Worm (Caenorhabditis elegans) whole organism, L4 larva: ENCODE data around the gene C52E4.12.
A peak's percentile ranks its signal among the peaks of the same experiment; 100 is the strongest.
"Not testable (repeated sequence)": the region's sequence is repeated elsewhere in the genome, so short reads cannot be mapped to it uniquely, and the experiment has no call there.

ENCODE experiments used
- F26F4.8 ChIP-seq: fragments of 200-800 bp; sonication (Bioruptor generic); conservative IDR thresholded peaks from 2 replicates; pipeline ENCODE4 v1.3.6; 2022; ENCODE audit warnings: missing genetic modification characterization, missing compliant biosample characterization
- F37D6.2 ChIP-seq: sonication (generic microtip); optimal IDR thresholded peaks from 2 replicates; lab custom pipeline; 2016; ENCODE audit warnings: mild to moderate bottlenecking, missing genetic modification characterization, missing compliant biosample characterization
- F44E2.7 ChIP-seq: fragments of 200-800 bp; sonication (Bioruptor generic); IDR thresholded peaks from 2 replicates; pipeline ENCODE4 v2.1.2; 2022; ENCODE audit warnings: missing genetic modification characterization, missing compliant biosample characterization
- F49E8.2 ChIP-seq: sonication (generic microtip); optimal IDR thresholded peaks from 2 replicates; lab custom pipeline; 2016; ENCODE audit warnings: missing compliant biosample characterization, mild to moderate bottlenecking, missing genetic modification characterization, borderline replicate concordance
- R02D3.7 ChIP-seq: fragments of 150-350 bp; sonication (generic microtip); optimal IDR thresholded peaks from 3 replicates; lab custom pipeline; 2014; ENCODE audit warnings: missing biosample characterization, missing genetic modification characterization
- T26A8.4 ChIP-seq: fragments of 200-800 bp; sonication (Bioruptor generic); IDR thresholded peaks from 2 replicates; pipeline ENCODE4 v1.3.6; 2022; ENCODE audit warnings: missing genetic modification characterization, missing compliant biosample characterization
- Y48G9A.11 ChIP-seq: fragments of 200-800 bp; sonication (Bioruptor generic); IDR thresholded peaks from 2 replicates; pipeline ENCODE4 v1.3.6; 2022; ENCODE audit warnings: missing genetic modification reagents, missing genetic modification characterization, missing compliant biosample characterization
- Y75B8A.6 ChIP-seq: fragments of 200-800 bp; sonication (Bioruptor generic); IDR thresholded peaks from 2 replicates; pipeline ENCODE4 v1.3.6; 2022; ENCODE audit warnings: missing genetic modification reagents, missing genetic modification characterization, missing compliant biosample characterization
- aha-1 ChIP-seq: fragments of 150-350 bp; peaks from one replicate; lab custom pipeline; 2014; ENCODE audit warnings: missing biosample characterization, missing genetic modification characterization
- ceh-20 ChIP-seq: fragments of 200-800 bp; sonication (Bioruptor generic); IDR thresholded peaks from 2 replicates; pipeline ENCODE4 v1.3.6; 2022; ENCODE audit warnings: missing genetic modification reagents, missing genetic modification characterization, missing compliant biosample characterization
- ceh-44 ChIP-seq: fragments of 200-800 bp; sonication (Bioruptor generic); IDR thresholded peaks from 2 replicates; pipeline ENCODE4 v1.3.6; 2022; ENCODE audit warnings: missing genetic modification reagents, missing genetic modification characterization, missing compliant biosample characterization
- ceh-82 ChIP-seq: sonication (generic microtip); optimal IDR thresholded peaks from 2 replicates; lab custom pipeline; 2017; ENCODE audit warnings: missing biosample characterization, missing genetic modification characterization
- cey-2 ChIP-seq: sonication (generic microtip); optimal IDR thresholded peaks from 3 replicates; lab custom pipeline; 2017; ENCODE audit warnings: missing genetic modification characterization, mild to moderate bottlenecking, missing compliant biosample characterization, antibody characterized with exemption, borderline replicate concordance; ENCODE audit not compliant: insufficient read depth
- ctbp-1 ChIP-seq: fragments of 200-800 bp; sonication (Bioruptor generic); IDR thresholded peaks from 2 replicates; pipeline ENCODE4 v1.3.6; 2022; ENCODE audit warnings: missing genetic modification reagents, missing genetic modification characterization, missing compliant biosample characterization
- daf-16 ChIP-seq, 3 experiments: sonication (generic microtip); optimal IDR thresholded peaks; 2 replicates each; lab custom pipeline; 2016 to 2017; ENCODE audit warnings: missing genetic modification characterization in 3 of 3, missing genetic modification reagents in 3 of 3, mild to moderate bottlenecking in 2 of 3, missing compliant biosample characterization in 2 of 3, missing biosample characterization in 1 of 3, moderate library complexity in 1 of 3
- daf-8 ChIP-seq: fragments of 200-800 bp; sonication (Bioruptor generic); IDR thresholded peaks from 2 replicates; pipeline ENCODE4 v1.3.6; 2022; ENCODE audit warnings: missing genetic modification characterization, missing compliant biosample characterization
- dmd-8 ChIP-seq: fragments of 200-800 bp; sonication (Bioruptor generic); IDR thresholded peaks from 2 replicates; pipeline ENCODE4 v1.3.6; 2022; ENCODE audit warnings: missing genetic modification characterization, missing compliant biosample characterization
- dmd-9 ChIP-seq: fragments of 200-800 bp; sonication (Bioruptor generic); IDR thresholded peaks from 2 replicates; pipeline ENCODE4 v1.3.6; 2022; ENCODE audit warnings: missing genetic modification reagents, missing genetic modification characterization, missing compliant biosample characterization
- duxl-1 ChIP-seq: sonication (generic microtip); optimal IDR thresholded peaks from 2 replicates; lab custom pipeline; 2016; ENCODE audit warnings: mild to moderate bottlenecking, missing genetic modification characterization, moderate library complexity, missing compliant biosample characterization; ENCODE audit not compliant: poor library complexity
- dve-1 ChIP-seq: sonication (generic microtip); optimal IDR thresholded peaks from 2 replicates; lab custom pipeline; 2017; ENCODE audit warnings: antibody characterized with exemption, mild to moderate bottlenecking, missing genetic modification characterization, missing compliant biosample characterization; ENCODE audit not compliant: insufficient read depth
- fkh-10 ChIP-seq: fragments of 150-350 bp; optimal IDR thresholded peaks from 2 replicates; lab custom pipeline; 2014; ENCODE audit warnings: missing biosample characterization, missing genetic modification reagents, missing genetic modification characterization
- gei-8 ChIP-seq: fragments of 200-800 bp; sonication (Bioruptor generic); optimal IDR thresholded peaks from 2 replicates; lab custom pipeline; 2018; ENCODE audit warnings: mild to moderate bottlenecking, missing genetic modification characterization, missing compliant biosample characterization
- hlh-11 ChIP-seq: fragments of 200-800 bp; sonication (Bioruptor generic); optimal IDR thresholded peaks from 2 replicates; lab custom pipeline; 2018; ENCODE audit warnings: mild to moderate bottlenecking, missing genetic modification characterization, missing compliant biosample characterization
- hlh-30 ChIP-seq: sonication (generic microtip); optimal IDR thresholded peaks from 2 replicates; lab custom pipeline; 2017; ENCODE audit warnings: antibody characterized with exemption, mild to moderate bottlenecking, missing genetic modification characterization, missing compliant biosample characterization; ENCODE audit not compliant: insufficient read depth
- hmg-1.1 ChIP-seq: fragments of 200-800 bp; sonication (Bioruptor generic); IDR thresholded peaks from 2 replicates; pipeline ENCODE4 v1.3.6; 2022; ENCODE audit warnings: missing genetic modification reagents, missing genetic modification characterization, missing compliant biosample characterization
- lir-3 ChIP-seq: sonication (generic microtip); optimal IDR thresholded peaks from 2 replicates; lab custom pipeline; 2016; ENCODE audit warnings: mild to moderate bottlenecking, missing genetic modification characterization, missing compliant biosample characterization
- lsy-2 ChIP-seq, 2 experiments: fragments of 150-350 bp in 1 of 2; sonication (generic microtip) in 1 of 2; optimal IDR thresholded peaks; 2 replicates each; lab custom pipeline; 2014 to 2017; ENCODE audit warnings: missing biosample characterization in 2 of 2, missing genetic modification characterization in 2 of 2
- mdl-1 ChIP-seq, 2 experiments: fragments of 150-350 bp in 1 of 2; sonication (generic microtip) in 1 of 2; optimal IDR thresholded peaks; 2 replicates each; lab custom pipeline; 2014 to 2017; ENCODE audit warnings: missing biosample characterization in 2 of 2, missing genetic modification characterization in 2 of 2
- mep-1 ChIP-seq: fragments of 150-350 bp; sonication (generic microtip); optimal IDR thresholded peaks from 3 replicates; lab custom pipeline; 2014; ENCODE audit warnings: missing biosample characterization, missing genetic modification characterization
- nhr-11 ChIP-seq: fragments of 150-350 bp; optimal IDR thresholded peaks from 2 replicates; lab custom pipeline; 2014; ENCODE audit warnings: missing biosample characterization, missing genetic modification characterization
- nhr-111 ChIP-seq: fragments of 200-800 bp; sonication (Bioruptor generic); optimal IDR thresholded peaks from 2 replicates; lab custom pipeline; 2018; ENCODE audit warnings: mild to moderate bottlenecking, missing genetic modification characterization, missing compliant biosample characterization
- nhr-237 ChIP-seq: sonication (generic microtip); optimal IDR thresholded peaks from 2 replicates; lab custom pipeline; 2017; ENCODE audit warnings: missing biosample characterization, missing genetic modification characterization
- nhr-25 ChIP-seq: sonication (generic microtip); optimal IDR thresholded peaks from 2 replicates; lab custom pipeline; 2017; ENCODE audit warnings: missing genetic modification characterization, mild to moderate bottlenecking, missing compliant biosample characterization, antibody characterized with exemption, moderate library complexity, borderline replicate concordance; ENCODE audit not compliant: insufficient read depth
- nhr-28 ChIP-seq: fragments of 150-350 bp; optimal IDR thresholded peaks from 2 replicates; lab custom pipeline; 2014; ENCODE audit warnings: missing biosample characterization, missing genetic modification characterization
- nhr-41 ChIP-seq: fragments of 200-800 bp; sonication (Bioruptor generic); IDR thresholded peaks from 2 replicates; pipeline ENCODE4 v1.3.6; 2022; ENCODE audit warnings: missing genetic modification reagents, missing genetic modification characterization, missing compliant biosample characterization
- nhr-6 ChIP-seq: fragments of 150-350 bp; optimal IDR thresholded peaks from 2 replicates; lab custom pipeline; 2014; ENCODE audit warnings: missing biosample characterization, missing genetic modification characterization
- nhr-77 ChIP-seq: fragments of 150-350 bp; optimal IDR thresholded peaks from 2 replicates; lab custom pipeline; 2014; ENCODE audit warnings: missing biosample characterization, missing genetic modification characterization
- pqm-1 ChIP-seq: sonication (generic microtip); optimal IDR thresholded peaks from 2 replicates; lab custom pipeline; 2017; ENCODE audit warnings: missing biosample characterization, missing genetic modification characterization
- rbr-2 ChIP-seq: sonication (generic microtip); optimal IDR thresholded peaks from 2 replicates; lab custom pipeline; 2016; ENCODE audit warnings: missing genotype, missing genetic modification characterization, missing compliant biosample characterization
- set-16 ChIP-seq: fragments of 200-800 bp; sonication (Bioruptor generic); IDR thresholded peaks from 2 replicates; pipeline ENCODE4 v1.3.6; 2022; ENCODE audit warnings: missing genetic modification reagents, missing genetic modification characterization, missing compliant biosample characterization
- spr-3 ChIP-seq: fragments of 200-800 bp; sonication (Bioruptor generic); optimal IDR thresholded peaks from 2 replicates; lab custom pipeline; 2018; ENCODE audit warnings: mild to moderate bottlenecking, missing genetic modification characterization, missing compliant biosample characterization
- unc-130 ChIP-seq: sonication (generic microtip); optimal IDR thresholded peaks from 2 replicates; lab custom pipeline; 2016; ENCODE audit warnings: missing genetic modification reagents, missing genetic modification characterization, missing compliant biosample characterization
- zag-1 ChIP-seq: fragments of 150-350 bp; optimal IDR thresholded peaks from 2 replicates; lab custom pipeline; 2014; ENCODE audit warnings: missing biosample characterization, missing genetic modification characterization
- zfp-3 ChIP-seq: fragments of 200-800 bp; sonication (Bioruptor generic); conservative IDR thresholded peaks from 2 replicates; pipeline ENCODE4 v1.3.6; 2022; ENCODE audit warnings: missing genetic modification reagents, missing genetic modification characterization, missing compliant biosample characterization
- ztf-11 ChIP-seq: fragments of 150-350 bp; optimal IDR thresholded peaks from 2 replicates; lab custom pipeline; 2014; ENCODE audit warnings: missing biosample characterization, missing genetic modification characterization

Gene C52E4.12

ce11 chrV:12020026-12020425 is 24.1 kb downstream of the C52E4.12 start, which contains the start of gene F10C2.3:
F10C2.3 (plus strand) TSS chrV:12020326.
- TF ChIP-seq F44E2.7 (GFP tag; lab: Robert Waterston, UW); ceh-44 (GFP tag; lab: Robert Waterston, UW); nhr-77: not testable (repeated sequence)

- TF ChIP-seq dve-1, result peak; percentile 42
- no peak for TF ChIP-seq R02D3.7 (tag; lab: Kevin White, UChicago)
- TF ChIP-seq nhr-28, result peak; percentile 67
- peak; percentile 69 for TF ChIP-seq pqm-1 (tag; lab: Kevin White, UChicago)
- TF ChIP-seq daf-16 (GFP tag; optimal IDR thresholded peaks at IDR 0.05; lab: Kevin White, UChicago), result no peak
- peak; percentile 51 for TF ChIP-seq daf-16 (tag; optimal IDR thresholded peaks at IDR 0.05; lab: Kevin White, UChicago)
- TF ChIP-seq cey-2, result no peak
- no peak for TF ChIP-seq ceh-82 (tag; lab: Kevin White, UChicago)
- TF ChIP-seq nhr-6, result peak; percentile 29
Observed at ce11 chrV:12020940-12021339, 25.0 kb downstream of the C52E4.12 start.

ce11 chrV:12024273-12024672 is 28.3 kb downstream of the C52E4.12 start:
- TF ChIP-seq zfp-3, result no peak
- 0 out of 2 replicates have a peak, but pooled peaks have one; percentile 5 for TF ChIP-seq Y48G9A.11 (GFP tag; lab: Robert Waterston, UW)
- TF ChIP-seq fkh-10, result peak; percentile 47
- TF ChIP-seq lsy-2 (tag; optimal IDR thresholded peaks at IDR 0.05; lab: Kevin White, UChicago), result peak in 1 of 2 experiments; percentile 9
- no peak for TF ChIP-seq duxl-1 (tag; lab: Kevin White, UChicago)
- TF ChIP-seq ctbp-1 (GFP tag; lab: Robert Waterston, UW), result peak; percentile 79
- TF ChIP-seq unc-130 (GFP tag; lab: Kevin White, UChicago), result no peak
- no peak for TF ChIP-seq spr-3 (GFP tag; lab: Kevin White, UChicago)
- TF ChIP-seq zag-1 (tag; lab: Kevin White, UChicago), result no peak
- peak; percentile 2 for TF ChIP-seq nhr-11 (tag; lab: Kevin White, UChicago)
- TF ChIP-seq rbr-2 (tag; lab: Kevin White, UChicago), result peak; percentile 47
- peak; percentile 64; the same call in 1 of the 2 replicates for TF ChIP-seq hmg-1.1
- TF ChIP-seq aha-1, result peak; percentile 98
- peak; percentile 29; the same call in 1 of the 2 replicates for TF ChIP-seq T26A8.4 (GFP tag; lab: Robert Waterston, UW)
- TF ChIP-seq nhr-41 (GFP tag; lab: Robert Waterston, UW), result no peak
- TF ChIP-seq nhr-111, result no peak
- no peak for TF ChIP-seq nhr-6
- no peak for TF ChIP-seq daf-8 (GFP tag; lab: Robert Waterston, UW)
- TF ChIP-seq dmd-8 (GFP tag; lab: Robert Waterston, UW), result peak; percentile 59; the same call in 1 of the 2 replicates
- TF ChIP-seq Y75B8A.6 (GFP tag; lab: Robert Waterston, UW), result no peak
- no peak for TF ChIP-seq mdl-1 (tag; optimal IDR thresholded peaks at IDR 0.05; lab: Kevin White, UChicago)
- TF ChIP-seq dmd-9 (GFP tag; lab: Robert Waterston, UW), result 0 out of 2 replicates have a peak, but pooled peaks have one; percentile 51
- 0 out of 2 replicates have a peak, but pooled peaks have one; percentile 36 for TF ChIP-seq F26F4.8 (GFP tag; lab: Robert Waterston, UW)
- TF ChIP-seq lir-3 (tag; lab: Kevin White, UChicago), result peak; percentile 18
- peak; percentile 31 for TF ChIP-seq hlh-30 (tag; lab: Kevin White, UChicago)
- TF ChIP-seq nhr-25, result no peak
- TF ChIP-seq mep-1 (tag; lab: Kevin White, UChicago), result peak; percentile 5
- TF ChIP-seq set-16 (GFP tag; lab: Robert Waterston, UW), result peak; percentile 98
- TF ChIP-seq hlh-11 (tag; lab: Kevin White, UChicago), result peak; percentile 3
- no peak for TF ChIP-seq gei-8
- TF ChIP-seq ceh-20 (GFP tag; lab: Robert Waterston, UW), result peak; percentile 28; the same call in 1 of the 2 replicates
- no peak for TF ChIP-seq ztf-11 (tag; lab: Kevin White, UChicago)
- no peak for TF ChIP-seq F49E8.2
- TF ChIP-seq F37D6.2 (tag; lab: Kevin White, UChicago), result peak; percentile 72
- TF ChIP-seq nhr-237 (tag; lab: Kevin White, UChicago), result no peak
